Worm (Caenorhabditis elegans): ENCODE results near the gene ppgn-1.
A peak's percentile ranks its signal among the peaks of the same experiment; 100 is the strongest.

The ppgn-1 gene

DNA sequence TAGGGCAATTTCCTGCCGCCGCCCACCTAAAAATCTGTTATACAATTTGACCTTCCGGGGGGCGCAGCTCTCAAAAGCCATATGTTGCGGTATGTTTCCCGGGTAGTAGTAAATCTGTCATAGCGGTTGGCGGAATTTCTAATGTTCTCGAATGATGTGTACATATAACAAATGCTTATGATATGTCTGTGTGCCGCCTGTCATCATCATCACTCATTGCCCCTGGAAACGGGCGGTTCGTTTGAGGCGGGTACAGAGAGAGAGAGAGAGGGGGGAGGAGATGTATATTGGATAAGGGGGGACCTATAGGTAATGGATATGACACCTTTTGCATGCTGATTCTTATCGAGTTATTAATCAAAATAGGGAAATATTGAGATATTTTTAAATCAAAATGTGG is 52.1 kb downstream of the ppgn-1 start:
- TF ChIP-seq unc-39 (tag; optimal IDR thresholded peaks at IDR 0.05), result no peak
- no peak for TF ChIP-seq ztf-11 (tag; optimal IDR thresholded peaks at IDR 0.05)
- no peak for TF ChIP-seq ama-1 (optimal IDR thresholded peaks at IDR 0.05)
- TF ChIP-seq lsy-2 (tag; optimal IDR thresholded peaks at IDR 0.05), result no peak
- TF ChIP-seq F13H6.1 (tag; optimal IDR thresholded peaks at IDR 0.05), result no peak
- no peak for TF ChIP-seq lin-13 (GFP tag; optimal IDR thresholded peaks at IDR 0.05)
- TF ChIP-seq ztf-4 (tag; optimal IDR thresholded peaks at IDR 0.05), result no peak
- TF ChIP-seq crh-2 (tag; optimal IDR thresholded peaks at IDR 0.05), result no peak
- no peak for TF ChIP-seq aly-2 (tag; optimal IDR thresholded peaks at IDR 0.05)
- no peak for TF ChIP-seq snpc-4 (tag; optimal IDR thresholded peaks at IDR 0.05)
- no peak for TF ChIP-seq nhr-11 (tag; optimal IDR thresholded peaks at IDR 0.05)
- no peak for TF ChIP-seq lin-11 (tag; optimal IDR thresholded peaks at IDR 0.05)
- no peak for TF ChIP-seq egl-27 (tag; optimal IDR thresholded peaks at IDR 0.05)
- no peak for TF ChIP-seq fos-1 (tag; optimal IDR thresholded peaks at IDR 0.05)

DNA sequence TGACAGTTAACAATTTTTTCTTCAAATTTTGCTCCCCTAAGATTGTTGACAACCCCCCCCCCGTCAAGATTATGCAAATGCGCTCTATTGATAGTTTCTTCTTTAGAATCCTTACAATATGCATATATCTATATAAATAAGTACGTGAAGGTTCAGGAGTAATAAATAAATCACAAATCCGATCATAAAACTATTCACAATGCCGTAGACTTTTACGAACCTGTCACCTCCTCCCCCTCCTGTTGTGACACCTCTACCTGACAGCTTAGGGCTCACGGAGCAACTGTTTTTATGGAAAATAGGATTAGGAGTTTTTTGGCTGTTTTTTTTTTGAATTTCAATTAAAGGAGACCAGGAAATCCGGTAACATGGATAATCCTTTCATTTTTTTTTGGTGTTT is 56.6 kb downstream of the ppgn-1 start:
- no peak for TF ChIP-seq C34F6.9 (tag; optimal IDR thresholded peaks at IDR 0.05)
- no peak for TF ChIP-seq sem-4 (tag; optimal IDR thresholded peaks at IDR 0.05)
- no peak for TF ChIP-seq nhr-237 (tag; optimal IDR thresholded peaks at IDR 0.05)
- no peak for TF ChIP-seq lin-13 (GFP tag; optimal IDR thresholded peaks at IDR 0.05)
- no peak for TF ChIP-seq ceh-82 (tag; optimal IDR thresholded peaks at IDR 0.05)
- no peak for TF ChIP-seq elt-3 (tag; optimal IDR thresholded peaks at IDR 0.05)
- TF ChIP-seq fos-1 (tag; optimal IDR thresholded peaks at IDR 0.05), result no peak
- TF ChIP-seq ZK546.5 (tag; optimal IDR thresholded peaks at IDR 0.05), result no peak
- no peak for TF ChIP-seq nhr-21 (tag; optimal IDR thresholded peaks at IDR 0.05)
- no peak for TF ChIP-seq nhr-12 (tag; optimal IDR thresholded peaks at IDR 0.05)
- TF ChIP-seq zag-1 (tag; optimal IDR thresholded peaks at IDR 0.05), result no peak
- no peak for TF ChIP-seq mab-5 (tag; optimal IDR thresholded peaks at IDR 0.05)

ce11 chrIV:2284462-2285047 is 64.2 kb downstream of the ppgn-1 start:
- TF ChIP-seq lin-39 (tag; optimal IDR thresholded peaks at IDR 0.05) (no peak), sma-9 (GFP tag; optimal IDR thresholded peaks at IDR 0.05) (peak; percentile 39), sma-9 (tag; optimal IDR thresholded peaks at IDR 0.05) (no peak), unc-55 (GFP tag; optimal IDR thresholded peaks at IDR 0.05) (no peak), ama-1 (optimal IDR thresholded peaks at IDR 0.05) (no peak), ztf-11 (tag; optimal IDR thresholded peaks at IDR 0.05) (no peak), gmeb-1 (tag; optimal IDR thresholded peaks at IDR 0.05) (peak; percentile 24), fos-1 (tag; optimal IDR thresholded peaks at IDR 0.05) (peak; percentile 96), nhr-23 (tag; optimal IDR thresholded peaks at IDR 0.05) (no peak), unc-39 (tag; optimal IDR thresholded peaks at IDR 0.05) (no peak), ztf-1 (GFP tag; conservative IDR thresholded peaks at IDR 0.05) (no peak), nhr-12 (tag; optimal IDR thresholded peaks at IDR 0.05) (no peak)
